Fruit fly (Drosophila melanogaster) whole organism, embryonic: ENCODE data around the gene CG9926.

Experiments
- Bgb ChIP-seq: fragments of 200-800 bp; sonication (Bioruptor generic); IDR thresholded peaks from 2 replicates; pipeline ENCODE4 v1.3.6; 2022; ENCODE audit warnings: missing biosample characterization, missing genetic modification characterization; ENCODE audit not compliant: partially characterized antibody
- CG10462 ChIP-seq: fragments of 200-800 bp; sonication (Bioruptor generic); optimal IDR thresholded peaks from 2 replicates; lab custom pipeline; 2016; ENCODE audit warnings: missing biosample characterization, missing genetic modification characterization
- CG12236 ChIP-seq: fragments of 200-800 bp; sonication (Bioruptor generic); optimal IDR thresholded peaks from 2 replicates; lab custom pipeline; 2016; ENCODE audit warnings: missing biosample characterization, missing genetic modification characterization
- CG12659 ChIP-seq: fragments of 200-800 bp; sonication (Bioruptor generic); optimal IDR thresholded peaks from 3 replicates; lab custom pipeline; 2017; ENCODE audit warnings: mild to moderate bottlenecking, missing biosample characterization, missing genetic modification reagents, missing genetic modification characterization
- CG13123 ChIP-seq: fragments of 200-800 bp; sonication (Bioruptor generic); optimal IDR thresholded peaks from 2 replicates; lab custom pipeline; 2016; ENCODE audit warnings: missing biosample characterization, missing genetic modification characterization
- CG13775 ChIP-seq: fragments of 200-800 bp; sonication (Bioruptor generic); optimal IDR thresholded peaks from 3 replicates; lab custom pipeline; 2017; ENCODE audit warnings: missing biosample characterization, mild to moderate bottlenecking, missing genetic modification characterization
- CG14014 ChIP-seq: fragments of 200-800 bp; sonication (Bioruptor generic); IDR thresholded peaks from 2 replicates; pipeline ENCODE4 v1.3.6; 2022; ENCODE audit warnings: missing biosample characterization, missing genetic modification characterization
- CG14860 ChIP-seq: fragments of 200-800 bp; sonication (Bioruptor generic); IDR thresholded peaks from 3 replicates; pipeline ENCODE4 v1.3.6; 2022; ENCODE audit warnings: missing biosample characterization, missing genetic modification characterization; ENCODE audit not compliant: partially characterized antibody
- CG15696 ChIP-seq: fragments of 200-800 bp; sonication (Bioruptor generic); optimal IDR thresholded peaks from 2 replicates; lab custom pipeline; 2019; ENCODE audit warnings: missing biosample characterization, mild to moderate bottlenecking, missing genetic modification characterization, moderate library complexity
- CG1603 ChIP-seq: fragments of 200-800 bp; sonication (Bioruptor generic); optimal IDR thresholded peaks from 2 replicates; lab custom pipeline; 2019; ENCODE audit warnings: missing biosample characterization, mild to moderate bottlenecking, missing genetic modification characterization, moderate library complexity
- CG1647 ChIP-seq: fragments of 200-800 bp; sonication (Bioruptor generic); optimal IDR thresholded peaks from 3 replicates; lab custom pipeline; 2016; ENCODE audit warnings: missing biosample characterization, missing genetic modification characterization
- CG16815 ChIP-seq: fragments of 200-800 bp; sonication (Bioruptor generic); optimal IDR thresholded peaks from 3 replicates; lab custom pipeline; 2017; ENCODE audit warnings: missing biosample characterization, mild to moderate bottlenecking, missing genetic modification characterization
- CG30403 ChIP-seq: fragments of 200-800 bp; sonication (Bioruptor generic); optimal IDR thresholded peaks from 3 replicates; lab custom pipeline; 2016; ENCODE audit warnings: missing biosample characterization, missing genetic modification characterization
- CG31388 ChIP-seq: fragments of 200-800 bp; sonication (Bioruptor generic); optimal IDR thresholded peaks from 2 replicates; lab custom pipeline; 2016; ENCODE audit warnings: missing biosample characterization, missing genetic modification characterization
- CG32767 ChIP-seq: fragments of 200-800 bp; sonication (Bioruptor generic); IDR thresholded peaks from 2 replicates; pipeline ENCODE4 v1.3.6; 2022; ENCODE audit warnings: missing biosample characterization, missing genetic modification characterization
- CG5953 ChIP-seq: fragments of 200-800 bp; sonication (Bioruptor generic); IDR thresholded peaks from 2 replicates; pipeline ENCODE4 v1.3.6; 2022; ENCODE audit warnings: missing biosample characterization, missing genetic modification characterization
- CG6654 ChIP-seq: fragments of 200-800 bp; sonication (Bioruptor generic); optimal IDR thresholded peaks from 2 replicates; lab custom pipeline; 2017; ENCODE audit warnings: missing biosample characterization, mild to moderate bottlenecking, missing genetic modification characterization
- CG7786 ChIP-seq: fragments of 200-800 bp; sonication (Bioruptor generic); optimal IDR thresholded peaks from 2 replicates; lab custom pipeline; 2016; ENCODE audit warnings: missing biosample characterization, missing genetic modification characterization
- CG8281 ChIP-seq: fragments of 200-800 bp; sonication (Bioruptor generic); optimal IDR thresholded peaks from 2 replicates; lab custom pipeline; 2018; ENCODE audit warnings: missing biosample characterization, mild to moderate bottlenecking, missing genetic modification characterization, moderate library complexity
- CG9727 ChIP-seq: fragments of 200-800 bp; sonication (Bioruptor generic); optimal IDR thresholded peaks from 3 replicates; lab custom pipeline; 2017; ENCODE audit warnings: missing biosample characterization, mild to moderate bottlenecking, missing genetic modification characterization
- CTCF ChIP-seq: fragments of 200-800 bp; sonication (Bioruptor generic); optimal IDR thresholded peaks from 2 replicates; lab custom pipeline; 2017; ENCODE audit warnings: missing biosample characterization, mild to moderate bottlenecking, missing genetic modification characterization, moderate library complexity
- Doc3 ChIP-seq: fragments of 200-800 bp; sonication (Bioruptor generic); IDR thresholded peaks from 3 replicates; pipeline ENCODE4 v1.3.6; 2022; ENCODE audit warnings: missing biosample characterization, missing genetic modification characterization; ENCODE audit not compliant: partially characterized antibody
- Ets65A ChIP-seq: fragments of 200-800 bp; sonication (Bioruptor generic); peaks from one replicate; lab custom pipeline; 2016; ENCODE audit warnings: missing biosample characterization, missing genetic modification characterization
- Fer1 ChIP-seq: fragments of 200-800 bp; sonication (Bioruptor generic); optimal IDR thresholded peaks from 2 replicates; lab custom pipeline; 2017; ENCODE audit warnings: missing biosample characterization, mild to moderate bottlenecking, missing genetic modification characterization
- Fer3 ChIP-seq: fragments of 200-800 bp; sonication (Bioruptor generic); optimal IDR thresholded peaks from 2 replicates; lab custom pipeline; 2018; ENCODE audit warnings: missing biosample characterization, mild to moderate bottlenecking, missing genetic modification characterization, moderate library complexity
- HLH54F ChIP-seq: fragments of 200-800 bp; sonication (Bioruptor generic); optimal IDR thresholded peaks from 3 replicates; lab custom pipeline; 2016; ENCODE audit warnings: missing biosample characterization, missing genetic modification characterization
- Hmr ChIP-seq: fragments of 200-800 bp; sonication (Bioruptor generic); optimal IDR thresholded peaks from 3 replicates; lab custom pipeline; 2017; ENCODE audit warnings: mild to moderate bottlenecking, missing biosample characterization, missing genetic modification reagents, missing genetic modification characterization
- Hr78 ChIP-seq, 2 experiments: fragments of 200-800 bp in 1 of 2; fragments of >200 bp in 1 of 2; sonication (Bioruptor generic) in 1 of 2; optimal IDR thresholded peaks; 2 replicates each; lab custom pipeline; 2017 to 2019; ENCODE audit warnings: missing biosample characterization in 2 of 2, missing genetic modification characterization in 2 of 2, mild to moderate bottlenecking in 1 of 2, moderate library complexity in 1 of 2
- Neu2 ChIP-seq: fragments of 200-800 bp; sonication (Bioruptor generic); optimal IDR thresholded peaks from 3 replicates; lab custom pipeline; 2016; ENCODE audit warnings: missing biosample characterization, missing genetic modification characterization, borderline replicate concordance
- Nf-YA ChIP-seq: fragments of 200-800 bp; sonication (Bioruptor generic); IDR thresholded peaks from 2 replicates; pipeline ENCODE4 v1.3.6; 2022; ENCODE audit warnings: missing biosample characterization, missing genetic modification characterization
- Side ChIP-seq: fragments of 200-800 bp; sonication (Bioruptor generic); optimal IDR thresholded peaks from 2 replicates; lab custom pipeline; 2016; ENCODE audit warnings: missing biosample characterization, missing genetic modification characterization
- Xbp1 ChIP-seq: fragments of 200-800 bp; sonication (Bioruptor generic); optimal IDR thresholded peaks from 3 replicates; lab custom pipeline; 2016; ENCODE audit warnings: missing biosample characterization, mild to moderate bottlenecking, missing genetic modification characterization
- YL-1 ChIP-seq: fragments of 200-800 bp; sonication (Bioruptor generic); optimal IDR thresholded peaks from 3 replicates; lab custom pipeline; 2017; ENCODE audit warnings: missing biosample characterization, mild to moderate bottlenecking, missing genetic modification characterization
- al ChIP-seq: fragments of 200-800 bp; sonication (Bioruptor generic); IDR thresholded peaks from 2 replicates; pipeline ENCODE4 v1.3.6; 2022; ENCODE audit warnings: missing biosample characterization, missing genetic modification characterization
- chif ChIP-seq, 2 experiments: fragments of 200-800 bp; sonication (Bioruptor generic); optimal IDR thresholded peaks; 3 replicates each; lab custom pipeline; 2016; ENCODE audit warnings: missing biosample characterization in 2 of 2, missing genetic modification characterization in 2 of 2
- dan ChIP-seq: fragments of 200-800 bp; sonication (Bioruptor generic); IDR thresholded peaks from 2 replicates; pipeline ENCODE4 v1.3.6; 2022; ENCODE audit warnings: missing biosample characterization, missing genetic modification characterization
- en ChIP-seq: fragments of 200-800 bp; sonication (Bioruptor generic); optimal IDR thresholded peaks from 2 replicates; lab custom pipeline; 2016; ENCODE audit warnings: missing biosample characterization, missing genetic modification characterization
- eyg ChIP-seq: fragments of 200-800 bp; sonication (Bioruptor generic); optimal IDR thresholded peaks from 3 replicates; lab custom pipeline; 2016; ENCODE audit warnings: missing biosample characterization, missing genetic modification characterization
- fd64A ChIP-seq: fragments of 200-800 bp; sonication (Bioruptor generic); optimal IDR thresholded peaks from 3 replicates; lab custom pipeline; 2018; ENCODE audit warnings: missing biosample characterization, mild to moderate bottlenecking, missing genetic modification characterization
- ftz-f1 ChIP-seq: fragments of 200-800 bp; sonication (Bioruptor generic); optimal IDR thresholded peaks from 2 replicates; lab custom pipeline; 2016; ENCODE audit warnings: missing biosample characterization, missing genetic modification characterization
- lov ChIP-seq, 2 experiments: fragments of 200-800 bp in 1 of 2; fragments of >200 bp in 1 of 2; sonication (Bioruptor generic) in 1 of 2; IDR thresholded peaks in 1 of 2; optimal IDR thresholded peaks in 1 of 2; 2 replicates in 1 of 2; 3 replicates in 1 of 2; pipeline versions ENCODE4 v1.3.6 to Lab custom; 2017 to 2022; ENCODE audit warnings: missing biosample characterization in 1 of 2, missing genetic modification characterization in 1 of 2
- otp ChIP-seq: fragments of 200-800 bp; sonication (Bioruptor generic); IDR thresholded peaks from 3 replicates; pipeline ENCODE4, ENCODE4 v1.3.6; 2022; ENCODE audit warnings: missing biosample characterization, missing genetic modification characterization
- p53 ChIP-seq: fragments of 200-800 bp; sonication (Bioruptor generic); optimal IDR thresholded peaks from 2 replicates; lab custom pipeline; 2016; ENCODE audit warnings: missing biosample characterization, missing genetic modification characterization
- rib ChIP-seq: fragments of 200-800 bp; sonication (Bioruptor generic); IDR thresholded peaks from 2 replicates; pipeline ENCODE4 v1.3.6; 2022; ENCODE audit warnings: missing biosample characterization, missing genetic modification characterization
- shn ChIP-seq: fragments of 200-800 bp; sonication (Bioruptor generic); optimal IDR thresholded peaks from 3 replicates; lab custom pipeline; 2016; ENCODE audit warnings: missing biosample characterization, missing genetic modification characterization
- sr ChIP-seq: fragments of 200-800 bp; sonication (Bioruptor generic); IDR thresholded peaks from 3 replicates; pipeline ENCODE4 v1.3.6; 2022; ENCODE audit warnings: missing biosample characterization, missing genetic modification characterization
- sug ChIP-seq: fragments of 200-800 bp; optimal IDR thresholded peaks from 2 replicates; lab custom pipeline; 2019; ENCODE audit warnings: missing biosample characterization, mild to moderate bottlenecking, missing genetic modification characterization, moderate library complexity
- trh ChIP-seq: fragments of 200-800 bp; sonication (Bioruptor generic); optimal IDR thresholded peaks from 2 replicates; lab custom pipeline; 2016; ENCODE audit warnings: missing biosample characterization, missing genetic modification characterization
- z ChIP-seq: fragments of 200-800 bp; sonication (Bioruptor generic); IDR thresholded peaks from 3 replicates; pipeline ENCODE4 v1.3.6; 2022; ENCODE audit warnings: missing biosample characterization, missing genetic modification characterization

The CG9926 gene

DNA sequence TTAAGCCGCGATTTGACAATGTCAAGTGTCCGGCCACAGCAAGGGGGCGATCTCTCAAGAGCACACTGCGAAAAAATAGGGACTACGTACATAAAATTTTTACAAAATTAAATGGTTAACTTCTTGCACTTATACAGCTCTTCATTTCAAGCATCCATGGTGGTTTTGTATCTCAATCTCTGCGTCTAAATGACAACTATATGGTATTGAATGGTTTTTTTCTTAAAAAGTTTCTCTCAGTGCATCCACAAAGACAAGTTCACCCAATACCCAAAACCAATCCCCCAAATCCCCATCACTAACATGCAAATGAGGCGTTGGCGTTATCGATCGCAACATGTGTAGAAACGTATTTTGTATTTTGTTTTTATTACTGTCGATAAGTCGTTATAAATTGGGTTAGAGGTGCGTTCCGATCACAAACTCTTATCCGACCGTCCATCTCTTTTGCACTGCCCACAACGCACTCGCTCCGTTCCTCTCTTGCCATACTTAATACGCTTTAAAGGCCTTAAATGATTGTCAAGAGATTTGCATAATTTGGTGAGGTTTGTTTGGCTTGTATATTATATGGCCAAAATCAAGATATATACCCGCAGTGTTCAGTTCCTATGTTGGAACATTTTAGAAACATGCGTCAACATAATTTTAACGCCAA lies 36.0 kb downstream of the CG9926 start (continued):
- peak; percentile 27 for TF ChIP-seq CG16815 (GFP tag; lab: Kevin White, UChicago)
- TF ChIP-seq otp (GFP tag; lab: Robert Waterston, UW), result peak; percentile 77
- no peak for TF ChIP-seq CG31388 (GFP tag; lab: Kevin White, UChicago)
- TF ChIP-seq CG12659, result peak; percentile 55
- no peak for TF ChIP-seq YL-1 (GFP tag; lab: Kevin White, UChicago)
- TF ChIP-seq al (GFP tag; lab: Robert Waterston, UW), result peak; percentile 85
- peak; percentile 41 for TF ChIP-seq HLH54F (GFP tag; lab: Kevin White, UChicago)
- peak; percentile 0 for TF ChIP-seq CG13123 (GFP tag; lab: Kevin White, UChicago)
- peak; percentile 64 for TF ChIP-seq CG9727 (GFP tag; lab: Kevin White, UChicago)
- 0 out of 3 replicates have a peak, but pooled peaks have one; percentile 44 for TF ChIP-seq z (GFP tag; lab: Robert Waterston, UW)
- peak; percentile 77 for TF ChIP-seq CG5953 (GFP tag; lab: Robert Waterston, UW)
- peak; percentile 74 for TF ChIP-seq Xbp1 (GFP tag; lab: Kevin White, UChicago)
- no peak for TF ChIP-seq CTCF (GFP tag; lab: Kevin White, UChicago)
- peak; percentile 85 for TF ChIP-seq rib
- peak; percentile 15 for TF ChIP-seq sug (tag; lab: Kevin White, UChicago)
- peak; percentile 33 for TF ChIP-seq trh
- TF ChIP-seq CG13775 (GFP tag; lab: Kevin White, UChicago), result peak; percentile 51
- peak; percentile 72 for TF ChIP-seq Fer3
- no peak for TF ChIP-seq Fer1 (GFP tag; lab: Kevin White, UChicago)
- TF ChIP-seq CG15696 (tag; lab: Kevin White, UChicago), result peak; percentile 49
- TF ChIP-seq ftz-f1 (GFP tag; lab: Kevin White, UChicago), result no peak
- TF ChIP-seq eyg (GFP tag; lab: Kevin White, UChicago), result peak; percentile 66
- peak; percentile 64 for TF ChIP-seq Nf-YA
- TF ChIP-seq Ets65A (GFP tag; lab: Kevin White, UChicago), result peak; percentile 94
- no peak for TF ChIP-seq CG14860 (GFP tag; lab: Robert Waterston, UW)
- peak; percentile 44 for TF ChIP-seq shn (GFP tag; lab: Kevin White, UChicago)
- TF ChIP-seq CG1603 (tag; lab: Kevin White, UChicago), result peak; percentile 84
- TF ChIP-seq sr (GFP tag; lab: Robert Waterston, UW), result peak; percentile 65; the same call in 2 of the 3 replicates
- peak; percentile 75 for TF ChIP-seq CG1647 (GFP tag; lab: Kevin White, UChicago)
- peak; percentile 62 for TF ChIP-seq CG10462
- no peak for TF ChIP-seq Neu2
- peak; percentile 77 for TF ChIP-seq CG14014
- peak; percentile 74 for TF ChIP-seq en (GFP tag; lab: Kevin White, UChicago)
- TF ChIP-seq Hmr (GFP tag; lab: Kevin White, UChicago), result peak; percentile 64
- no peak for TF ChIP-seq lov (optimal IDR thresholded peaks at IDR 0.05; lab: Kevin White, UChicago)
- TF ChIP-seq lov (GFP tag; IDR thresholded peaks at IDR 0.05; lab: Robert Waterston, UW), result peak; percentile 83; the same call in 2 of the 3 replicates
- TF ChIP-seq CG7786 (GFP tag; lab: Kevin White, UChicago), result peak; percentile 64
- TF ChIP-seq CG8281 (tag; lab: Kevin White, UChicago), result peak; percentile 21
- peak; percentile 51; the same call in 1 of the 2 replicates for TF ChIP-seq dan (GFP tag; lab: Robert Waterston, UW)
- TF ChIP-seq p53 (GFP tag; lab: Kevin White, UChicago), result peak; percentile 45
- TF ChIP-seq fd64A (GFP tag; lab: Kevin White, UChicago), result peak; percentile 44
- TF ChIP-seq Side (GFP tag; lab: Kevin White, UChicago), result peak; percentile 74
- TF ChIP-seq CG30403 (GFP tag; lab: Kevin White, UChicago), result peak; percentile 80
- peak; percentile 74 to 79 for TF ChIP-seq chif (GFP tag; optimal IDR thresholded peaks at IDR 0.05; lab: Kevin White, UChicago)
- no peak for TF ChIP-seq Doc3 (GFP tag; lab: Robert Waterston, UW)
- TF ChIP-seq CG6654, result peak; percentile 24
- peak; percentile 55; the same call in 1 of the 2 replicates for TF ChIP-seq CG32767
- no peak for TF ChIP-seq Bgb (GFP tag; lab: Robert Waterston, UW)
- TF ChIP-seq CG12236, result peak; percentile 50
- TF ChIP-seq Hr78 (GFP tag; optimal IDR thresholded peaks at IDR 0.05; lab: Kevin White, UChicago), result peak in 1 of 2 experiments; percentile 50
